Fruit fly (Drosophila melanogaster) whole organism, pupa: ENCODE data around the gene Pfdn5.

ENCODE experiments used
- CG10348 ChIP-seq: fragments of 200-800 bp; sonication (Bioruptor generic); IDR thresholded peaks from 2 replicates; pipeline ENCODE4 v1.3.6; 2022; ENCODE audit warnings: missing biosample characterization, missing genetic modification characterization
- CG12605 ChIP-seq: fragments of 200-800 bp; sonication (Bioruptor generic); IDR thresholded peaks from 2 replicates; pipeline ENCODE4 v1.3.6; 2022; ENCODE audit warnings: missing biosample characterization, missing genetic modification characterization
- CG13204 ChIP-seq: fragments of 200-800 bp; sonication (Bioruptor generic); optimal IDR thresholded peaks from 2 replicates; lab custom pipeline; 2018; ENCODE audit warnings: missing biosample characterization, mild to moderate bottlenecking, missing genetic modification characterization, moderate library complexity
- CG14655 ChIP-seq: fragments of 200-800 bp; sonication (Bioruptor generic); optimal IDR thresholded peaks from 3 replicates; lab custom pipeline; 2017; ENCODE audit warnings: mild to moderate bottlenecking, missing biosample characterization, missing genetic modification reagents, missing genetic modification characterization
- CG15710 ChIP-seq: fragments of 200-800 bp; sonication (Bioruptor generic); optimal IDR thresholded peaks from 2 replicates; lab custom pipeline; 2018; ENCODE audit warnings: missing biosample characterization, mild to moderate bottlenecking, missing genetic modification characterization, moderate library complexity
- CG17806 ChIP-seq: fragments of 200-800 bp; sonication (Bioruptor generic); optimal IDR thresholded peaks from 2 replicates; lab custom pipeline; 2018; ENCODE audit warnings: missing biosample characterization, mild to moderate bottlenecking, missing genetic modification characterization, moderate library complexity
- CG34367 ChIP-seq: fragments of 200-800 bp; sonication (Bioruptor generic); optimal IDR thresholded peaks from 2 replicates; lab custom pipeline; 2018; ENCODE audit warnings: missing biosample characterization, mild to moderate bottlenecking, missing genetic modification characterization
- CG8301 ChIP-seq: fragments of 200-800 bp; sonication (Bioruptor generic); optimal IDR thresholded peaks from 2 replicates; lab custom pipeline; 2018; ENCODE audit warnings: missing biosample characterization, mild to moderate bottlenecking, missing genetic modification characterization
- EcR ChIP-seq: fragments of 200-800 bp; sonication (Bioruptor generic); optimal IDR thresholded peaks from 3 replicates; lab custom pipeline; 2019; ENCODE audit warnings: missing biosample characterization, missing genetic modification characterization, mild to moderate bottlenecking, moderate library complexity, missing genetic modification reagents
- Ets98B ChIP-seq: fragments of 200-800 bp; sonication (Bioruptor generic); IDR thresholded peaks from 2 replicates; pipeline ENCODE4 v1.3.6; 2022; ENCODE audit warnings: missing biosample characterization, missing genetic modification characterization
- Snoo ChIP-seq: fragments of 200-800 bp; sonication (Bioruptor generic); optimal IDR thresholded peaks from 3 replicates; lab custom pipeline; 2017; ENCODE audit warnings: missing biosample characterization, mild to moderate bottlenecking, missing genetic modification characterization, inconsistent platforms
- gl ChIP-seq: fragments of 200-800 bp; sonication (Bioruptor generic); optimal IDR thresholded peaks from 2 replicates; lab custom pipeline; 2018; ENCODE audit warnings: missing biosample characterization, mild to moderate bottlenecking, missing genetic modification characterization
- rn ChIP-seq: fragments of 200-800 bp; sonication (Bioruptor generic); IDR thresholded peaks from 2 replicates; pipeline ENCODE4 v1.3.6; 2022; ENCODE audit warnings: missing biosample characterization, missing genetic modification characterization

DNA sequence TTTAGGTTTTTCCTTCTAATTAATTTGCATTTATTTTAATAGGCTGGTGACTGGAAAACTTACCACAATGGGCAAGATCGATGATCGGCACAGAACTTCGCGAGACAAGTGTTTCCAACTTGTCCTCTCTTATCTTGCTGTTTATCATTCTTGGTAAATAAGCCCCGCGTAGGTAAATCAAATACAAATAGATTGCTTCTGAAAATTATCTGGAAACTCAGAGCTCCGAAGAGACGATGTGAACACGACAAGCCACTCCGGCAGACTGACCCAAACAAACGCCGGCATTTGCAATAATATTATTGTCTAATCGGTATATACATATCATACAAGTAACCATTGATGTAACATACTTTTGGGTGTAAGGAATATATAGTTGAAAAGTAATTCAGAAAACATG, 43.5 kb downstream of the Pfdn5 start, which contains the start of gene CG33099:
- TF ChIP-seq CG17806, result no peak
- TF ChIP-seq CG12605 (GFP tag; lab: Robert Waterston, UW), result no peak
- no peak for TF ChIP-seq rn (GFP tag; lab: Robert Waterston, UW)
- TF ChIP-seq Snoo (tag; lab: Kevin White, UChicago), result no peak
- no peak for TF ChIP-seq CG15710 (tag; lab: Kevin White, UChicago)
- TF ChIP-seq CG13204, result no peak
- TF ChIP-seq CG10348 (GFP tag; lab: Robert Waterston, UW), result no peak
- TF ChIP-seq CG14655 (GFP tag; lab: Kevin White, UChicago), result peak; percentile 4
- TF ChIP-seq gl (tag; lab: Kevin White, UChicago), result peak; percentile 17
- TF ChIP-seq Ets98B (GFP tag; lab: Robert Waterston, UW), result 0 out of 2 replicates have a peak, but pooled peaks have one; percentile 11
- peak; percentile 4 for TF ChIP-seq EcR
- no peak for TF ChIP-seq CG34367 (tag; lab: Kevin White, UChicago)
- no peak for TF ChIP-seq CG8301 (tag; lab: Kevin White, UChicago)
